Worm (Caenorhabditis elegans) whole organism, midembryonic: ENCODE results near the gene srh-193.

Experiments
- T22C8.4 ChIP-seq: fragments of 200-800 bp; sonication (Bioruptor generic); IDR thresholded peaks from 2 replicates; pipeline ENCODE4 v1.3.6; 2022; ENCODE audit warnings: missing genetic modification characterization, missing compliant biosample characterization
- cog-1 ChIP-seq: sonication (generic microtip); optimal IDR thresholded peaks from 2 replicates; lab custom pipeline; 2016; ENCODE audit warnings: missing genetic modification characterization, missing compliant biosample characterization
- flt-1 ChIP-seq: fragments of 200-800 bp; sonication (Bioruptor generic); IDR thresholded peaks from 2 replicates; pipeline ENCODE4 v1.3.6; 2022; ENCODE audit warnings: missing genetic modification characterization, missing compliant biosample characterization
- klf-2 ChIP-seq: fragments of 200-800 bp; sonication (Bioruptor generic); conservative IDR thresholded peaks from 2 replicates; pipeline ENCODE4 v1.3.6; 2022; ENCODE audit warnings: missing genetic modification reagents, missing genetic modification characterization, missing compliant biosample characterization
- med-1 ChIP-seq: sonication (generic microtip); optimal IDR thresholded peaks from 2 replicates; lab custom pipeline; 2017; ENCODE audit warnings: missing genetic modification characterization, mild to moderate bottlenecking, missing compliant biosample characterization, antibody characterized with exemption, missing genetic modification reagents; ENCODE audit not compliant: insufficient read depth
- ref-1 ChIP-seq: fragments of 200-800 bp; sonication (Bioruptor generic); conservative IDR thresholded peaks from 2 replicates; pipeline ENCODE4 v1.3.6; 2022; ENCODE audit warnings: missing genetic modification reagents, missing genetic modification characterization, missing compliant biosample characterization
- tab-1 ChIP-seq: fragments of 200-800 bp; sonication (Bioruptor generic); IDR thresholded peaks from 2 replicates; pipeline ENCODE4 v1.3.6; 2022; ENCODE audit warnings: missing genetic modification characterization, missing compliant biosample characterization
- ztf-23 ChIP-seq: fragments of 200-800 bp; sonication (Bioruptor generic); IDR thresholded peaks from 2 replicates; pipeline ENCODE4 v1.3.6; 2022; ENCODE audit warnings: missing genetic modification reagents, missing genetic modification characterization, missing compliant biosample characterization

DNA sequence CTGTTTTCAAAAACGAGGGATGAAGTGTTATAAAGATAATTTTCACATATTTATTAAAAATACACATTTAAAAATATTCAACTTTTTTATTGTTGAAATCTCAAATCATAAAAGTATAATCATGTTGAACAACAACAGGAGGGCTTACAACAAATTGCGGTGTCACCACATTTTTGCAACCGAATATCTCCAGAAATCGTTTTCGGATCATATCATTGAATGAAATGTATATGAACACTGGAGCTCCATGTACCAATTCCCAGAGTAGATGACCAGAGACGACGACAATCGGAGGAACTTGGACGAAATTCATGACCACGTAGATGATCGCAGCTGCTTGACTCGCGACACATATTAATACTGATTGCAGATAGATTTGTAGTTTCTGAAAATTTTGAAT is 28.6 kb downstream of the srh-193 start:
- TF ChIP-seq flt-1 (GFP tag; lab: Robert Waterston, UW) (no peak), ztf-23 (GFP tag; lab: Robert Waterston, UW) (no peak), med-1 (GFP tag; lab: Kevin White, UChicago) (no peak), tab-1 (GFP tag; lab: Robert Waterston, UW) (no peak), klf-2 (GFP tag; lab: Robert Waterston, UW) (no peak), T22C8.4 (no peak), ref-1 (GFP tag; lab: Robert Waterston, UW) (no peak), cog-1 (no peak)
